Worm (Caenorhabditis elegans): Measurements from ENCODE around the gene glb-5.

Gene glb-5

ce11 chrV:5535774-5536173 is 22.9 kb upstream of the glb-5 start, which contains the start of gene C24G6.8:
TSS of gene C24G6.8 (minus strand) at chrV:5535874.
- TF ChIP-seq nfya-1 (tag; optimal IDR thresholded peaks at IDR 0.05; ENCODE audit: insufficient read depth) (no peak), ceh-16 (tag; optimal IDR thresholded peaks at IDR 0.05) (no peak), ztf-11 (tag; optimal IDR thresholded peaks at IDR 0.05) (no peak), lin-39 (tag; optimal IDR thresholded peaks at IDR 0.05) (no peak), nhr-23 (tag; optimal IDR thresholded peaks at IDR 0.05) (no peak), zag-1 (tag; optimal IDR thresholded peaks at IDR 0.05) (no peak), lin-15B (tag; optimal IDR thresholded peaks at IDR 0.05) (no peak), nhr-12 (tag; optimal IDR thresholded peaks at IDR 0.05) (no peak), aly-2 (tag; optimal IDR thresholded peaks at IDR 0.05) (no peak), jun-1 (tag; optimal IDR thresholded peaks at IDR 0.05) (no peak), ama-1 (optimal IDR thresholded peaks at IDR 0.05) (no peak), sea-2 (GFP tag; optimal IDR thresholded peaks at IDR 0.05) (no peak), pha-4 (tag; optimal IDR thresholded peaks at IDR 0.05) (no peak), lsy-12 (tag; optimal IDR thresholded peaks at IDR 0.05) (no peak), tbx-2 (tag; optimal IDR thresholded peaks at IDR 0.05) (no peak), nhr-11 (tag; optimal IDR thresholded peaks at IDR 0.05) (no peak), fkh-2 (tag; optimal IDR thresholded peaks at IDR 0.05) (no peak)

ce11 chrV:5536240-5536811 is 22.4 kb upstream of the glb-5 start, which contains the start of the genes cox-16 and syp-2:
TSS of gene cox-16 (minus strand) at chrV:5536243.
TSS of gene syp-2 (plus strand) at chrV:5536487.
- TF ChIP-seq lin-15B (tag; optimal IDR thresholded peaks at IDR 0.05), result peak; percentile 2
- TF ChIP-seq lin-39 (tag; optimal IDR thresholded peaks at IDR 0.05), result peak; percentile 9
- TF ChIP-seq ama-1 (optimal IDR thresholded peaks at IDR 0.05), result no peak
- peak; percentile 23 for TF ChIP-seq pha-4 (tag; optimal IDR thresholded peaks at IDR 0.05)

- TF ChIP-seq mdl-1 (tag; optimal IDR thresholded peaks at IDR 0.05) (no peak), nfya-1 (tag; optimal IDR thresholded peaks at IDR 0.05; ENCODE audit: insufficient read depth) (no peak), nhr-43 (tag; optimal IDR thresholded peaks at IDR 0.05; ENCODE audit: poor library complexity, severe bottlenecking) (no peak), nhr-67 (tag; optimal IDR thresholded peaks at IDR 0.05) (no peak), ceh-82 (tag; optimal IDR thresholded peaks at IDR 0.05) (no peak), nhr-77 (tag; optimal IDR thresholded peaks at IDR 0.05) (no peak), egl-5 (tag; optimal IDR thresholded peaks at IDR 0.05) (no peak), fos-1 (tag; optimal IDR thresholded peaks at IDR 0.05) (no peak), nhr-76 (tag; optimal IDR thresholded peaks at IDR 0.05) (no peak)
Observed at ce11 chrV:5538500-5538899, 20.2 kb upstream of the glb-5 start, which contains the start of gene cft-1. TSS of gene cft-1 (plus strand) at chrV:5538800.

ce11 chrV:5548051-5548450 is 10.6 kb upstream of the glb-5 start, which contains the start of gene ugt-48:
TSS of gene ugt-48 (minus strand) at chrV:5548062.
- peak; percentile 33 for TF ChIP-seq elt-2 (tag; optimal IDR thresholded peaks at IDR 0.05)
- peak; percentile 21 for TF ChIP-seq pqm-1 (tag; optimal IDR thresholded peaks at IDR 0.05)
- TF ChIP-seq hmg-11 (tag; optimal IDR thresholded peaks at IDR 0.05), result no peak

- TF ChIP-seq aly-2 (tag; optimal IDR thresholded peaks at IDR 0.05), result no peak
- no peak for TF ChIP-seq pha-4 (tag; optimal IDR thresholded peaks at IDR 0.05)
- TF ChIP-seq fkh-2 (tag; optimal IDR thresholded peaks at IDR 0.05), result no peak
- no peak for TF ChIP-seq ceh-9 (tag; optimal IDR thresholded peaks at IDR 0.05)
- TF ChIP-seq snpc-4 (tag; optimal IDR thresholded peaks at IDR 0.05), result no peak
- no peak for TF ChIP-seq jun-1 (tag; optimal IDR thresholded peaks at IDR 0.05)
- TF ChIP-seq egl-27 (tag; optimal IDR thresholded peaks at IDR 0.05), result no peak
Observed at ce11 chrV:5548497-5548896, 10.2 kb upstream of the glb-5 start.

- TF ChIP-seq lsy-12 (tag; optimal IDR thresholded peaks at IDR 0.05) (no peak), pqm-1 (tag; optimal IDR thresholded peaks at IDR 0.05) (peak; percentile 94), pha-4 (tag; optimal IDR thresholded peaks at IDR 0.05) (peak; percentile 50), daf-12 (tag; optimal IDR thresholded peaks at IDR 0.05) (no peak), jun-1 (tag; optimal IDR thresholded peaks at IDR 0.05) (peak; percentile 4), elt-2 (tag; optimal IDR thresholded peaks at IDR 0.05) (peak; percentile 95), ZK546.5 (tag; optimal IDR thresholded peaks at IDR 0.05) (no peak)
Observed at ce11 chrV:5559882-5560281, 1.2 kb downstream of the glb-5 start.

All from whole organism, L3 larva.